Fruit fly (Drosophila melanogaster) whole organism, embryonic: ENCODE data around the gene witty.
A peak's percentile ranks its signal among the peaks of the same experiment; 100 is the strongest.

Source experiments
- BEAF-32 ChIP-seq: fragments of 200-800 bp; sonication (Bioruptor generic); optimal IDR thresholded peaks from 3 replicates; lab custom pipeline; 2017; ENCODE audit warnings: missing biosample characterization, missing genetic modification characterization, mild to moderate bottlenecking, moderate library complexity, missing genetic modification reagents
- CG10267 ChIP-seq: fragments of 200-800 bp; sonication (Bioruptor generic); optimal IDR thresholded peaks from 2 replicates; lab custom pipeline; 2018; ENCODE audit warnings: missing biosample characterization, mild to moderate bottlenecking, missing genetic modification characterization, moderate library complexity
- CG10462 ChIP-seq: fragments of 200-800 bp; sonication (Bioruptor generic); optimal IDR thresholded peaks from 2 replicates; lab custom pipeline; 2016; ENCODE audit warnings: missing biosample characterization, missing genetic modification characterization
- CG10654 ChIP-seq: fragments of 200-800 bp; sonication (Bioruptor generic); optimal IDR thresholded peaks from 2 replicates; lab custom pipeline; 2016; ENCODE audit warnings: missing biosample characterization, missing genetic modification characterization
- CG10979 ChIP-seq: fragments of 200-800 bp; sonication (Bioruptor generic); optimal IDR thresholded peaks from 2 replicates; lab custom pipeline; 2018; ENCODE audit warnings: missing biosample characterization, mild to moderate bottlenecking, missing genetic modification characterization, moderate library complexity
- CG11093 ChIP-seq: fragments of 200-800 bp; sonication (Bioruptor generic); IDR thresholded peaks from 3 replicates; pipeline ENCODE4 v1.3.6; 2022; ENCODE audit warnings: missing biosample characterization, missing genetic modification characterization
- CG11696 ChIP-seq: fragments of 200-800 bp; sonication (Bioruptor generic); IDR thresholded peaks from 2 replicates; pipeline ENCODE4 v1.3.6; 2022; ENCODE audit warnings: missing biosample characterization, missing genetic modification characterization
- CG12219 ChIP-seq: fragments of 200-800 bp; sonication (Bioruptor generic); optimal IDR thresholded peaks from 3 replicates; lab custom pipeline; 2018; ENCODE audit warnings: missing biosample characterization, mild to moderate bottlenecking, missing genetic modification characterization
- CG13287 ChIP-seq: fragments of 200-800 bp; sonication (Bioruptor generic); IDR thresholded peaks from 2 replicates; pipeline ENCODE4 v1.3.6; 2022; ENCODE audit warnings: missing biosample characterization, missing genetic modification characterization; ENCODE audit not compliant: partially characterized antibody
- CG14014 ChIP-seq: fragments of 200-800 bp; sonication (Bioruptor generic); IDR thresholded peaks from 2 replicates; pipeline ENCODE4 v1.3.6; 2022; ENCODE audit warnings: missing biosample characterization, missing genetic modification characterization
- CG14441 ChIP-seq: fragments of 200-800 bp; sonication (Bioruptor generic); IDR thresholded peaks from 2 replicates; pipeline ENCODE4 v1.3.6; 2022; ENCODE audit warnings: missing biosample characterization, missing genetic modification characterization
- CG15269 ChIP-seq: fragments of 200-800 bp; sonication (Bioruptor generic); optimal IDR thresholded peaks from 2 replicates; lab custom pipeline; 2018; ENCODE audit warnings: missing biosample characterization, mild to moderate bottlenecking, missing genetic modification characterization, moderate library complexity
- CG15601 ChIP-seq: fragments of 200-800 bp; sonication (Bioruptor generic); optimal IDR thresholded peaks from 3 replicates; lab custom pipeline; 2019; ENCODE audit warnings: missing biosample characterization, mild to moderate bottlenecking, missing genetic modification characterization, moderate library complexity
- CG15696 ChIP-seq: fragments of 200-800 bp; sonication (Bioruptor generic); optimal IDR thresholded peaks from 2 replicates; lab custom pipeline; 2019; ENCODE audit warnings: missing biosample characterization, mild to moderate bottlenecking, missing genetic modification characterization, moderate library complexity
- CG17361 ChIP-seq: fragments of 200-800 bp; sonication (Bioruptor generic); IDR thresholded peaks from 3 replicates; pipeline ENCODE4 v1.3.6; 2022; ENCODE audit warnings: missing biosample characterization, missing genetic modification characterization
- CG17612 ChIP-seq: fragments of 200-800 bp; sonication (Bioruptor generic); IDR thresholded peaks from 2 replicates; pipeline ENCODE4 v1.3.6; 2022; ENCODE audit warnings: missing biosample characterization, missing genetic modification characterization
- CG3065 ChIP-seq: fragments of 200-800 bp; sonication (Bioruptor generic); optimal IDR thresholded peaks from 2 replicates; lab custom pipeline; 2016; ENCODE audit warnings: missing biosample characterization, missing genetic modification characterization
- CG32532 ChIP-seq: fragments of 200-800 bp; sonication (Bioruptor generic); IDR thresholded peaks from 2 replicates; pipeline ENCODE4 v1.3.6; 2022; ENCODE audit warnings: missing biosample characterization, missing genetic modification characterization
- CG4617 ChIP-seq: fragments of 200-800 bp; sonication (Bioruptor generic); optimal IDR thresholded peaks from 3 replicates; lab custom pipeline; 2016; ENCODE audit warnings: missing biosample characterization, missing genetic modification characterization, borderline replicate concordance
- CG4707 ChIP-seq: fragments of 200-800 bp; sonication (Bioruptor generic); optimal IDR thresholded peaks from 2 replicates; lab custom pipeline; 2018; ENCODE audit warnings: missing biosample characterization, mild to moderate bottlenecking, missing genetic modification characterization, moderate library complexity
- CG5953 ChIP-seq: fragments of 200-800 bp; sonication (Bioruptor generic); IDR thresholded peaks from 2 replicates; pipeline ENCODE4 v1.3.6; 2022; ENCODE audit warnings: missing biosample characterization, missing genetic modification characterization
- CG6272 ChIP-seq: fragments of 200-800 bp; sonication (Bioruptor generic); IDR thresholded peaks from 2 replicates; pipeline ENCODE4 v1.3.6; 2022; ENCODE audit warnings: missing biosample characterization, missing genetic modification characterization
- CoRest ChIP-seq: fragments of 200-800 bp; sonication (Bioruptor generic); optimal IDR thresholded peaks from 3 replicates; lab custom pipeline; 2018; ENCODE audit warnings: missing biosample characterization, mild to moderate bottlenecking, missing genetic modification characterization, moderate library complexity
- Doc2 ChIP-seq: fragments of 200-800 bp; sonication (Bioruptor generic); IDR thresholded peaks from 2 replicates; pipeline ENCODE4 v1.3.6; 2022; ENCODE audit warnings: missing biosample characterization, missing genetic modification characterization
- Meics ChIP-seq: fragments of 200-800 bp; sonication (Bioruptor generic); optimal IDR thresholded peaks from 2 replicates; lab custom pipeline; 2017; ENCODE audit warnings: missing biosample characterization, mild to moderate bottlenecking, missing genetic modification characterization
- Mes4 ChIP-seq: fragments of 200-800 bp; sonication (Bioruptor generic); optimal IDR thresholded peaks from 2 replicates; lab custom pipeline; 2016; ENCODE audit warnings: missing biosample characterization, missing genetic modification characterization
- Side ChIP-seq: fragments of 200-800 bp; sonication (Bioruptor generic); optimal IDR thresholded peaks from 2 replicates; lab custom pipeline; 2016; ENCODE audit warnings: missing biosample characterization, missing genetic modification characterization
- ac ChIP-seq: fragments of 200-800 bp; sonication (Bioruptor generic); optimal IDR thresholded peaks from 3 replicates; lab custom pipeline; 2017; ENCODE audit warnings: missing biosample characterization, mild to moderate bottlenecking, missing genetic modification characterization
- caup ChIP-seq: fragments of 200-800 bp; sonication (Bioruptor generic); optimal IDR thresholded peaks from 3 replicates; lab custom pipeline; 2017; ENCODE audit warnings: missing biosample characterization, mild to moderate bottlenecking, missing genetic modification characterization, moderate library complexity; ENCODE audit not compliant: severe bottlenecking
- chinmo ChIP-seq: fragments of 200-800 bp; sonication (Bioruptor generic); IDR thresholded peaks from 4 replicates; pipeline ENCODE4 v1.3.6; 2022; ENCODE audit warnings: missing biosample characterization, missing genetic modification characterization; ENCODE audit not compliant: partially characterized antibody
- da ChIP-seq: fragments of 200-800 bp; sonication (Bioruptor generic); optimal IDR thresholded peaks from 2 replicates; lab custom pipeline; 2016; ENCODE audit warnings: missing biosample characterization, missing genetic modification characterization
- hbn ChIP-seq: fragments of 200-800 bp; sonication (Bioruptor generic); IDR thresholded peaks from 2 replicates; pipeline ENCODE4 v1.3.6; 2022; ENCODE audit warnings: missing biosample characterization, missing genetic modification characterization; ENCODE audit not compliant: partially characterized antibody
- hth ChIP-seq: fragments of >200 bp; optimal IDR thresholded peaks from 2 replicates; lab custom pipeline; 2017; ENCODE audit warnings: inconsistent platforms
- jumu ChIP-seq: fragments of 200-800 bp; sonication (Bioruptor generic); optimal IDR thresholded peaks from 3 replicates; lab custom pipeline; 2016; ENCODE audit warnings: missing biosample characterization, missing genetic modification characterization
- knrl ChIP-seq: fragments of 200-800 bp; sonication (Bioruptor generic); IDR thresholded peaks from 3 replicates; pipeline ENCODE4 v1.3.6; 2022; ENCODE audit warnings: missing biosample characterization, missing genetic modification characterization; ENCODE audit not compliant: partially characterized antibody
- mirr ChIP-seq: fragments of 200-800 bp; sonication (Bioruptor generic); optimal IDR thresholded peaks from 3 replicates; lab custom pipeline; 2018; ENCODE audit warnings: missing biosample characterization, mild to moderate bottlenecking, missing genetic modification characterization
- nerfin-2 ChIP-seq: fragments of 200-800 bp; sonication (Bioruptor generic); IDR thresholded peaks from 2 replicates; pipeline ENCODE4 v1.3.6; 2022; ENCODE audit warnings: missing biosample characterization, missing genetic modification characterization; ENCODE audit not compliant: partially characterized antibody
- pho ChIP-seq: fragments of 200-800 bp; sonication (Bioruptor generic); optimal IDR thresholded peaks from 2 replicates; lab custom pipeline; 2016; ENCODE audit warnings: missing biosample characterization, missing genetic modification characterization
- repo ChIP-seq: fragments of 200-800 bp; sonication (Bioruptor generic); optimal IDR thresholded peaks from 2 replicates; lab custom pipeline; 2016; ENCODE audit warnings: missing biosample characterization, missing genetic modification characterization
- ro ChIP-seq: fragments of 200-800 bp; sonication (Bioruptor generic); IDR thresholded peaks from 2 replicates; pipeline ENCODE4 v1.3.6; 2022; ENCODE audit warnings: missing biosample characterization, missing genetic modification characterization
- sens-2 ChIP-seq: fragments of 200-800 bp; sonication (Bioruptor generic); IDR thresholded peaks from 2 replicates; pipeline ENCODE4 v1.3.6; 2022; ENCODE audit warnings: missing biosample characterization, missing genetic modification characterization
- slbo ChIP-seq: fragments of 200-800 bp; sonication (Bioruptor generic); IDR thresholded peaks from 2 replicates; pipeline ENCODE4 v1.3.6; 2022; ENCODE audit warnings: missing biosample characterization, missing genetic modification characterization
- slou ChIP-seq: fragments of 200-800 bp; sonication (Bioruptor generic); optimal IDR thresholded peaks from 3 replicates; lab custom pipeline; 2016; ENCODE audit warnings: missing biosample characterization, missing genetic modification characterization
- tap ChIP-seq: fragments of 200-800 bp; optimal IDR thresholded peaks from 3 replicates; lab custom pipeline; 2019; ENCODE audit warnings: missing biosample characterization, mild to moderate bottlenecking, missing genetic modification characterization, moderate library complexity
- tgo ChIP-seq: fragments of 200-800 bp; sonication (Bioruptor generic); IDR thresholded peaks from 3 replicates; pipeline ENCODE4 v1.3.6; 2022; ENCODE audit warnings: missing biosample characterization, missing genetic modification characterization
- tin ChIP-seq: fragments of 200-800 bp; sonication (Bioruptor generic); optimal IDR thresholded peaks from 3 replicates; lab custom pipeline; 2016; ENCODE audit warnings: missing biosample characterization, missing genetic modification characterization
- toy ChIP-seq: fragments of 200-800 bp; sonication (Bioruptor generic); IDR thresholded peaks from 2 replicates; pipeline ENCODE4 v1.3.6; 2022; ENCODE audit warnings: missing biosample characterization, missing genetic modification characterization
- vfl ChIP-seq: fragments of 200-800 bp; sonication (Bioruptor generic); optimal IDR thresholded peaks from 2 replicates; lab custom pipeline; 2016; ENCODE audit warnings: missing biosample characterization, missing genetic modification characterization
- zfh1 ChIP-seq: fragments of 200-800 bp; sonication (Bioruptor generic); IDR thresholded peaks from 3 replicates; pipeline ENCODE4 v1.3.6; 2022; ENCODE audit warnings: missing biosample characterization, missing genetic modification characterization
- zfh2 ChIP-seq: fragments of 200-800 bp; sonication (Bioruptor generic); optimal IDR thresholded peaks from 2 replicates; lab custom pipeline; 2016; ENCODE audit warnings: missing biosample characterization, missing genetic modification characterization

Gene witty

dm6 chr2L:8292159-8292887 is 45.8 kb upstream of the witty start (continued):
- TF ChIP-seq CG17612 (GFP tag; lab: Robert Waterston, UW) (peak; percentile 91), CG10267 (tag; lab: Kevin White, UChicago) (peak; percentile 92), chinmo (GFP tag; lab: Robert Waterston, UW) (0 out of 4 replicates have a peak, but pooled peaks have one; percentile 59), CG11093 (GFP tag; lab: Robert Waterston, UW) (peak; percentile 96), tap (tag; lab: Kevin White, UChicago) (peak; percentile 97), BEAF-32 (peak; percentile 4), vfl (peak; percentile 93), caup (GFP tag; lab: Kevin White, UChicago) (peak; percentile 94), ac (GFP tag; lab: Kevin White, UChicago) (peak; percentile 48), slbo (GFP tag; lab: Robert Waterston, UW) (peak; percentile 98), CG32532 (GFP tag; lab: Robert Waterston, UW) (peak; percentile 98), zfh2 (peak; percentile 92), hth (lab: Kevin White, UChicago) (no peak), CG10979 (tag; lab: Kevin White, UChicago) (peak; percentile 97), CG17361 (peak; percentile 95), CG4617 (GFP tag; lab: Kevin White, UChicago) (peak; percentile 80), pho (peak; percentile 90), CG14014 (GFP tag; lab: Robert Waterston, UW) (peak; percentile 98), sens-2 (GFP tag; lab: Robert Waterston, UW) (peak; percentile 93), CG13287 (GFP tag; lab: Robert Waterston, UW) (no peak), mirr (peak; percentile 92), slou (peak; percentile 88), CG11696 (GFP tag; lab: Robert Waterston, UW) (peak; percentile 93), knrl (GFP tag; lab: Robert Waterston, UW) (no peak), zfh1 (GFP tag; lab: Robert Waterston, UW) (peak; percentile 97), CG14441 (GFP tag; lab: Robert Waterston, UW) (peak; percentile 96), tgo (peak; percentile 97), CG6272 (GFP tag; lab: Robert Waterston, UW) (peak; percentile 93), Side (GFP tag; lab: Kevin White, UChicago) (peak; percentile 95), Doc2 (GFP tag; lab: Robert Waterston, UW) (peak; percentile 76), CG5953 (GFP tag; lab: Robert Waterston, UW) (peak; percentile 94), CG3065 (peak; percentile 76), CG15601 (tag; lab: Kevin White, UChicago) (peak; percentile 96), tin (GFP tag; lab: Kevin White, UChicago) (peak; percentile 95), CG10462 (GFP tag; lab: Kevin White, UChicago) (peak; percentile 92), hbn (GFP tag; lab: Robert Waterston, UW) (no peak), Meics (GFP tag; lab: Kevin White, UChicago) (peak; percentile 96), repo (GFP tag; lab: Kevin White, UChicago) (peak; percentile 77), toy (GFP tag; lab: Robert Waterston, UW) (peak; percentile 91), jumu (GFP tag; lab: Kevin White, UChicago) (peak; percentile 92), CG10654 (GFP tag; lab: Kevin White, UChicago) (peak; percentile 90), Mes4 (GFP tag; lab: Kevin White, UChicago) (peak; percentile 92), CG15696 (peak; percentile 87), nerfin-2 (no peak), CG4707 (GFP tag; lab: Kevin White, UChicago) (peak; percentile 86), da (GFP tag; lab: Kevin White, UChicago) (peak; percentile 81), CG12219 (GFP tag; lab: Kevin White, UChicago) (peak; percentile 95), CG15269 (tag; lab: Kevin White, UChicago) (peak; percentile 97), ro (GFP tag; lab: Robert Waterston, UW) (peak; percentile 86), CoRest (tag; lab: Kevin White, UChicago) (peak; percentile 98)
